Fruit fly (Drosophila melanogaster): Measurements from ENCODE around the gene Mpp6.

Gene Mpp6

dm6 chr2L:21163311-21163842 lies 7.3 kb downstream of the Mpp6 start, which contains the start of gene Noc2 (continued):
- no peak for TF ChIP-seq ham (GFP tag; IDR thresholded peaks at IDR 0.05)
- TF ChIP-seq CG5245 (GFP tag; optimal IDR thresholded peaks at IDR 0.05), result peak; percentile 26
- peak; percentile 36; the same call in 1 of the 2 replicates for TF ChIP-seq CG9215 (GFP tag; IDR thresholded peaks at IDR 0.05)
- TF ChIP-seq CG13775 (GFP tag; optimal IDR thresholded peaks at IDR 0.05), result peak; percentile 60
- peak; percentile 34 for TF ChIP-seq CG15601 (tag; optimal IDR thresholded peaks at IDR 0.05)
- peak; percentile 55 for TF ChIP-seq CG4617 (GFP tag; optimal IDR thresholded peaks at IDR 0.05; ENCODE audit: borderline replicate concordance)
- peak; percentile 64 for TF ChIP-seq CG2712 (tag; optimal IDR thresholded peaks at IDR 0.05)
- peak; percentile 45 for TF ChIP-seq CG33213 (GFP tag; optimal IDR thresholded peaks at IDR 0.05)
- TF ChIP-seq Drgx (GFP tag; IDR thresholded peaks at IDR 0.05), result no peak; the same call in 1 of the 2 replicates
- TF ChIP-seq Sry-β (GFP tag; optimal IDR thresholded peaks at IDR 0.05), result peak; percentile 83
- peak; percentile 63 for TF ChIP-seq Xbp1 (GFP tag; optimal IDR thresholded peaks at IDR 0.05)
- TF ChIP-seq CG4707 (GFP tag; optimal IDR thresholded peaks at IDR 0.05), result no peak
- TF ChIP-seq cwo (GFP tag; optimal IDR thresholded peaks at IDR 0.05), result peak; percentile 46
- peak; percentile 40 for TF ChIP-seq pzg (GFP tag; optimal IDR thresholded peaks at IDR 0.05)

DNA sequence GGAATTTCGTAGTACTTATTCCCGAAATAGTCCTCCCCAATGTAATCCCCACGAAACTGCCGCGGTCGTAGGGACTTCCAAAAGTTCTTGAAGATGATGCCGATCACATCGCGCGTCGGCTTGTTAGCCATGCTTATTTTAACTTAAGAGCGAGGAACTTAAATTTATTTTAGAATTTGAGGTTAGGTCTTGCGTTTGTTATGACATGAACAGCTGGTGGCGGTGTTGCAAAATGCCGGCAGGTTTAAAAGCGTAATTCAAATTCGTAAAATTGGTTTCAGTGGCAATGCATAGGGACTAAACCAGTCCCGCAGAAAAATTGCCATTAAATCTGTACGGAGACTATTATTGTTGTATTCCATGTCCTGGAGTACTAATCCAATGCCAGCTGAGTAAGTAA lies 10.3 kb downstream of the Mpp6 start:
- peak; percentile 93 for TF ChIP-seq E2f2 (GFP tag; IDR thresholded peaks at IDR 0.05)
- peak; percentile 0 for TF ChIP-seq CG12391 (tag; optimal IDR thresholded peaks at IDR 0.05)
- TF ChIP-seq CG13287 (GFP tag; IDR thresholded peaks at IDR 0.05; ENCODE audit: partially characterized antibody), result peak; percentile 22; the same call in 1 of the 2 replicates
- no peak for TF ChIP-seq CG7271 (tag; optimal IDR thresholded peaks at IDR 0.05)
- TF ChIP-seq CG33213 (GFP tag; optimal IDR thresholded peaks at IDR 0.05), result peak; percentile 7
- peak; percentile 8 for TF ChIP-seq CG2120 (GFP tag; optimal IDR thresholded peaks at IDR 0.05)
- peak; percentile 14 for TF ChIP-seq Sry-δ (GFP tag; optimal IDR thresholded peaks at IDR 0.05)
- no peak for TF ChIP-seq CG12942 (GFP tag; optimal IDR thresholded peaks at IDR 0.05)
- no peak for TF ChIP-seq pros (GFP tag; optimal IDR thresholded peaks at IDR 0.05)
- TF ChIP-seq zfh2 (GFP tag; optimal IDR thresholded peaks at IDR 0.05), result peak; percentile 31
- no peak for TF ChIP-seq Spps (tag; optimal IDR thresholded peaks at IDR 0.05)
- 0 out of 2 replicates have a peak, but pooled peaks have one; percentile 7 for TF ChIP-seq Ada2b (GFP tag; IDR thresholded peaks at IDR 0.05)
- no peak for TF ChIP-seq CG13775 (GFP tag; optimal IDR thresholded peaks at IDR 0.05)
- TF ChIP-seq Myb (GFP tag; optimal IDR thresholded peaks at IDR 0.05), result peak; percentile 87
- no peak for TF ChIP-seq CG3281 (GFP tag; optimal IDR thresholded peaks at IDR 0.05)
- TF ChIP-seq CG11247 (GFP tag; IDR thresholded peaks at IDR 0.05), result no peak
- TF ChIP-seq CG10462 (GFP tag; optimal IDR thresholded peaks at IDR 0.05), result no peak
- TF ChIP-seq CG6791 (GFP tag; IDR thresholded peaks at IDR 0.05; ENCODE audit: partially characterized antibody), result no peak
- no peak for TF ChIP-seq CG4820 (GFP tag; optimal IDR thresholded peaks at IDR 0.05)
- peak; percentile 33; the same call in 1 of the 3 replicates for TF ChIP-seq row (GFP tag; IDR thresholded peaks at IDR 0.05)
- no peak for TF ChIP-seq CG10979 (tag; optimal IDR thresholded peaks at IDR 0.05)
- TF ChIP-seq sna (GFP tag; IDR thresholded peaks at IDR 0.05; ENCODE audit: partially characterized antibody), result 0 out of 2 replicates have a peak, but pooled peaks have one; percentile 11
- no peak for TF ChIP-seq CG32767 (GFP tag; IDR thresholded peaks at IDR 0.05)
- TF ChIP-seq psq (GFP tag; optimal IDR thresholded peaks at IDR 0.05), result no peak
- no peak for TF ChIP-seq Bteb2 (GFP tag; optimal IDR thresholded peaks at IDR 0.05)
- no peak for TF ChIP-seq unc-4 (GFP tag; IDR thresholded peaks at IDR 0.05; ENCODE audit: partially characterized antibody)
- peak; percentile 15 for TF ChIP-seq B-H2 (GFP tag; optimal IDR thresholded peaks at IDR 0.05)
- peak; percentile 25 to 88 for TF ChIP-seq crp (GFP tag; optimal IDR thresholded peaks at IDR 0.05)
- TF ChIP-seq Sin3A (optimal IDR thresholded peaks at IDR 0.05), result peak; percentile 23
- TF ChIP-seq CG8290 (GFP tag; optimal IDR thresholded peaks at IDR 0.05), result no peak
- peak in 1 of 2 experiments; percentile 44 for TF ChIP-seq CG8290 (tag; optimal IDR thresholded peaks at IDR 0.05)
- no peak for TF ChIP-seq CG12104 (GFP tag; optimal IDR thresholded peaks at IDR 0.05)
- TF ChIP-seq hkb (optimal IDR thresholded peaks at IDR 0.05), result no peak
- no peak for TF ChIP-seq hkb (GFP tag; IDR thresholded peaks at IDR 0.05)
- TF ChIP-seq Taf1 (GFP tag; IDR thresholded peaks at IDR 0.05), result no peak
- TF ChIP-seq Opbp (GFP tag; IDR thresholded peaks at IDR 0.05; ENCODE audit: partially characterized antibody), result peak; percentile 40; the same call in 1 of the 3 replicates
- no peak for TF ChIP-seq cwo (GFP tag; optimal IDR thresholded peaks at IDR 0.05)
- peak; percentile 3 for TF ChIP-seq grau (tag; optimal IDR thresholded peaks at IDR 0.05)
